Worm (Caenorhabditis elegans) whole organism, L4 larva: Measurements from ENCODE around the gene miro-1.

Experiments
- F10B5.3 ChIP-seq: sonication (generic microtip); optimal IDR thresholded peaks from 2 replicates; lab custom pipeline; 2016; ENCODE audit warnings: mild to moderate bottlenecking, missing genetic modification characterization, missing compliant biosample characterization
- F26F4.8 ChIP-seq: fragments of 200-800 bp; sonication (Bioruptor generic); conservative IDR thresholded peaks from 2 replicates; pipeline ENCODE4 v1.3.6; 2022; ENCODE audit warnings: missing genetic modification characterization, missing compliant biosample characterization
- F49E8.2 ChIP-seq: sonication (generic microtip); optimal IDR thresholded peaks from 2 replicates; lab custom pipeline; 2016; ENCODE audit warnings: missing compliant biosample characterization, mild to moderate bottlenecking, missing genetic modification characterization, borderline replicate concordance
- R02D3.7 ChIP-seq: fragments of 150-350 bp; sonication (generic microtip); optimal IDR thresholded peaks from 3 replicates; lab custom pipeline; 2014; ENCODE audit warnings: missing biosample characterization, missing genetic modification characterization
- T20F7.1 ChIP-seq: fragments of 200-800 bp; sonication (Bioruptor generic); optimal IDR thresholded peaks from 2 replicates; lab custom pipeline; 2018; ENCODE audit warnings: mild to moderate bottlenecking, missing genetic modification characterization, missing compliant biosample characterization
- Y105C5A.15 ChIP-seq: fragments of 200-800 bp; sonication (Bioruptor generic); IDR thresholded peaks from 2 replicates; pipeline ENCODE4 v1.3.6; 2022; ENCODE audit warnings: missing genetic modification characterization, missing compliant biosample characterization
- Y48G9A.11 ChIP-seq: fragments of 200-800 bp; sonication (Bioruptor generic); IDR thresholded peaks from 2 replicates; pipeline ENCODE4 v1.3.6; 2022; ENCODE audit warnings: missing genetic modification reagents, missing genetic modification characterization, missing compliant biosample characterization
- Y5F2A.4 ChIP-seq: fragments of 200-800 bp; sonication (Bioruptor generic); optimal IDR thresholded peaks from 2 replicates; lab custom pipeline; 2018; ENCODE audit warnings: mild to moderate bottlenecking, missing genetic modification characterization, missing compliant biosample characterization
- aha-1 ChIP-seq: fragments of 150-350 bp; peaks from one replicate; lab custom pipeline; 2014; ENCODE audit warnings: missing biosample characterization, missing genetic modification characterization
- aly-2 ChIP-seq: sonication (generic microtip); optimal IDR thresholded peaks from 2 replicates; lab custom pipeline; 2018; ENCODE audit warnings: missing biosample characterization, missing genetic modification characterization
- attf-4 ChIP-seq: sonication (generic microtip); optimal IDR thresholded peaks from 3 replicates; lab custom pipeline; 2017; ENCODE audit warnings: missing biosample characterization, missing genetic modification characterization
- ceh-20 ChIP-seq: fragments of 200-800 bp; sonication (Bioruptor generic); IDR thresholded peaks from 2 replicates; pipeline ENCODE4 v1.3.6; 2022; ENCODE audit warnings: missing genetic modification reagents, missing genetic modification characterization, missing compliant biosample characterization
- ceh-28 ChIP-seq: fragments of 150-350 bp; optimal IDR thresholded peaks from 2 replicates; lab custom pipeline; 2014; ENCODE audit warnings: missing biosample characterization, missing genetic modification reagents, missing genetic modification characterization
- ceh-82 ChIP-seq: sonication (generic microtip); optimal IDR thresholded peaks from 2 replicates; lab custom pipeline; 2017; ENCODE audit warnings: missing biosample characterization, missing genetic modification characterization
- ctbp-1 ChIP-seq: fragments of 200-800 bp; sonication (Bioruptor generic); IDR thresholded peaks from 2 replicates; pipeline ENCODE4 v1.3.6; 2022; ENCODE audit warnings: missing genetic modification reagents, missing genetic modification characterization, missing compliant biosample characterization
- daf-12 ChIP-seq: fragments of 150-350 bp; optimal IDR thresholded peaks from 2 replicates; lab custom pipeline; 2014; ENCODE audit warnings: missing biosample characterization, missing genetic modification reagents, missing genetic modification characterization
- dpl-1 ChIP-seq: fragments of 150-350 bp; optimal IDR thresholded peaks from 2 replicates; lab custom pipeline; 2014; ENCODE audit warnings: missing biosample characterization, missing genetic modification reagents, missing genetic modification characterization
- dve-1 ChIP-seq: sonication (generic microtip); optimal IDR thresholded peaks from 2 replicates; lab custom pipeline; 2017; ENCODE audit warnings: antibody characterized with exemption, mild to moderate bottlenecking, missing genetic modification characterization, missing compliant biosample characterization; ENCODE audit not compliant: insufficient read depth
- egl-27 ChIP-seq: sonication (generic microtip); optimal IDR thresholded peaks from 3 replicates; lab custom pipeline; 2017; ENCODE audit warnings: missing biosample characterization, missing genetic modification reagents, missing genetic modification characterization
- fkh-10 ChIP-seq: fragments of 150-350 bp; optimal IDR thresholded peaks from 2 replicates; lab custom pipeline; 2014; ENCODE audit warnings: missing biosample characterization, missing genetic modification reagents, missing genetic modification characterization
- hlh-30 ChIP-seq: sonication (generic microtip); optimal IDR thresholded peaks from 2 replicates; lab custom pipeline; 2017; ENCODE audit warnings: antibody characterized with exemption, mild to moderate bottlenecking, missing genetic modification characterization, missing compliant biosample characterization; ENCODE audit not compliant: insufficient read depth
- lin-13 ChIP-seq: fragments of 150-350 bp; optimal IDR thresholded peaks from 2 replicates; lab custom pipeline; 2014; ENCODE audit warnings: missing biosample characterization, missing genetic modification reagents, missing genetic modification characterization
- lin-15B ChIP-seq: fragments of 150-350 bp; sonication (generic microtip); optimal IDR thresholded peaks from 3 replicates; lab custom pipeline; 2014; ENCODE audit warnings: missing biosample characterization, missing genetic modification characterization
- lin-29 ChIP-seq: fragments of 200-800 bp; sonication (Bioruptor generic); IDR thresholded peaks from 2 replicates; pipeline ENCODE4 v1.3.6; 2022; ENCODE audit warnings: missing genetic modification reagents, missing genetic modification characterization, missing compliant biosample characterization
- lin-38 ChIP-seq: fragments of 200-800 bp; sonication (Bioruptor generic); IDR thresholded peaks from 2 replicates; pipeline ENCODE4 v1.3.6; 2022; ENCODE audit warnings: missing genetic modification reagents, missing genetic modification characterization, missing compliant biosample characterization
- lsy-2 ChIP-seq, 2 experiments: fragments of 150-350 bp in 1 of 2; sonication (generic microtip) in 1 of 2; optimal IDR thresholded peaks; 2 replicates each; lab custom pipeline; 2014 to 2017; ENCODE audit warnings: missing biosample characterization in 2 of 2, missing genetic modification characterization in 2 of 2
- madf-5 ChIP-seq, 2 experiments: fragments of 200-800 bp; sonication (Bioruptor generic); IDR thresholded peaks; 2 replicates each; pipeline ENCODE4 v1.3.6; 2022; ENCODE audit warnings: missing compliant biosample characterization in 2 of 2, missing genetic modification characterization in 2 of 2
- mdl-1 ChIP-seq, 2 experiments: fragments of 150-350 bp in 1 of 2; sonication (generic microtip) in 1 of 2; optimal IDR thresholded peaks; 2 replicates each; lab custom pipeline; 2014 to 2017; ENCODE audit warnings: missing biosample characterization in 2 of 2, missing genetic modification characterization in 2 of 2
- mdt-29 ChIP-seq: fragments of 200-800 bp; sonication (Bioruptor generic); IDR thresholded peaks from 2 replicates; pipeline ENCODE4 v1.3.6; 2022; ENCODE audit warnings: missing genetic modification reagents, missing genetic modification characterization, missing compliant biosample characterization
- mep-1 ChIP-seq: fragments of 150-350 bp; sonication (generic microtip); optimal IDR thresholded peaks from 3 replicates; lab custom pipeline; 2014; ENCODE audit warnings: missing biosample characterization, missing genetic modification characterization
- mxl-2 ChIP-seq: fragments of 200-800 bp; sonication (Bioruptor generic); conservative IDR thresholded peaks from 2 replicates; pipeline ENCODE4 v1.3.6; 2022; ENCODE audit warnings: missing genetic modification reagents, missing genetic modification characterization, missing compliant biosample characterization
- mxl-3 ChIP-seq: fragments of 200-800 bp; sonication (Bioruptor generic); optimal IDR thresholded peaks from 2 replicates; lab custom pipeline; 2018; ENCODE audit warnings: mild to moderate bottlenecking, missing genetic modification characterization, missing compliant biosample characterization
- nhr-10 ChIP-seq: fragments of 150-350 bp; optimal IDR thresholded peaks from 2 replicates; lab custom pipeline; 2014; ENCODE audit warnings: missing biosample characterization, missing genetic modification characterization
- nhr-111 ChIP-seq: fragments of 200-800 bp; sonication (Bioruptor generic); optimal IDR thresholded peaks from 2 replicates; lab custom pipeline; 2018; ENCODE audit warnings: mild to moderate bottlenecking, missing genetic modification characterization, missing compliant biosample characterization
- nhr-25 ChIP-seq: sonication (generic microtip); optimal IDR thresholded peaks from 2 replicates; lab custom pipeline; 2017; ENCODE audit warnings: missing genetic modification characterization, mild to moderate bottlenecking, missing compliant biosample characterization, antibody characterized with exemption, moderate library complexity, borderline replicate concordance; ENCODE audit not compliant: insufficient read depth
- nhr-28 ChIP-seq: fragments of 150-350 bp; optimal IDR thresholded peaks from 2 replicates; lab custom pipeline; 2014; ENCODE audit warnings: missing biosample characterization, missing genetic modification characterization
- nhr-42 ChIP-seq: fragments of 200-800 bp; sonication (Bioruptor generic); IDR thresholded peaks from 2 replicates; pipeline ENCODE4 v1.3.6; 2022; ENCODE audit warnings: missing genetic modification characterization, missing compliant biosample characterization
- nhr-76 ChIP-seq: fragments of 150-350 bp; optimal IDR thresholded peaks from 2 replicates; lab custom pipeline; 2014; ENCODE audit warnings: missing biosample characterization, missing genetic modification characterization
- nhr-77 ChIP-seq: fragments of 150-350 bp; optimal IDR thresholded peaks from 2 replicates; lab custom pipeline; 2014; ENCODE audit warnings: missing biosample characterization, missing genetic modification characterization
- pha-4 ChIP-seq, 2 experiments: fragments of 150-350 bp in 1 of 2; fragments of 200-800 bp in 1 of 2; sonication (Bioruptor generic) in 1 of 2; IDR thresholded peaks in 1 of 2; optimal IDR thresholded peaks in 1 of 2; 2 replicates each; pipeline versions ENCODE4 v1.3.6 to Lab custom; 2014 to 2022; ENCODE audit warnings: missing genetic modification characterization in 2 of 2, missing genetic modification reagents in 2 of 2, missing biosample characterization in 1 of 2, missing compliant biosample characterization in 1 of 2
- php-3 ChIP-seq: fragments of 200-800 bp; sonication (Bioruptor generic); IDR thresholded peaks from 2 replicates; pipeline ENCODE4 v1.3.6; 2022; ENCODE audit warnings: missing genetic modification reagents, missing genetic modification characterization, missing compliant biosample characterization
- saeg-2 ChIP-seq: fragments of 200-800 bp; sonication (Bioruptor generic); IDR thresholded peaks from 2 replicates; pipeline ENCODE4 v1.3.6; 2022; ENCODE audit warnings: missing genetic modification reagents, missing genetic modification characterization, missing compliant biosample characterization
- set-16 ChIP-seq: fragments of 200-800 bp; sonication (Bioruptor generic); IDR thresholded peaks from 2 replicates; pipeline ENCODE4 v1.3.6; 2022; ENCODE audit warnings: missing genetic modification reagents, missing genetic modification characterization, missing compliant biosample characterization
- snpc-1.2 ChIP-seq: fragments of 200-800 bp; sonication (Bioruptor generic); IDR thresholded peaks from 2 replicates; pipeline ENCODE4 v1.3.6; 2022; ENCODE audit warnings: missing genetic modification reagents, missing genetic modification characterization, missing compliant biosample characterization
- spr-3 ChIP-seq: fragments of 200-800 bp; sonication (Bioruptor generic); optimal IDR thresholded peaks from 2 replicates; lab custom pipeline; 2018; ENCODE audit warnings: mild to moderate bottlenecking, missing genetic modification characterization, missing compliant biosample characterization
- unc-39 ChIP-seq: sonication (generic microtip); optimal IDR thresholded peaks from 2 replicates; lab custom pipeline; 2017; ENCODE audit warnings: missing biosample characterization, missing genetic modification characterization
- vab-7 ChIP-seq: fragments of 200-800 bp; sonication (Bioruptor generic); IDR thresholded peaks from 2 replicates; pipeline ENCODE4 v1.3.6; 2022; ENCODE audit warnings: missing genetic modification reagents, missing genetic modification characterization, missing compliant biosample characterization
- zag-1 ChIP-seq: fragments of 150-350 bp; optimal IDR thresholded peaks from 2 replicates; lab custom pipeline; 2014; ENCODE audit warnings: missing biosample characterization, missing genetic modification characterization
- zip-2 ChIP-seq: fragments of 150-350 bp; optimal IDR thresholded peaks from 2 replicates; lab custom pipeline; 2014; ENCODE audit warnings: missing biosample characterization, missing genetic modification characterization
- ztf-7 ChIP-seq: fragments of 150-350 bp; optimal IDR thresholded peaks from 2 replicates; lab custom pipeline; 2014; ENCODE audit warnings: missing biosample characterization, missing genetic modification characterization

The miro-1 gene

ce11 chrIV:4748408-4749105 is 33.0 kb upstream of the miro-1 start, which contains the start of gene cyc-2.1 (continued):
- TF ChIP-seq ceh-28 (no peak), daf-12 (tag; lab: Kevin White, UChicago) (no peak), nhr-77 (tag; lab: Kevin White, UChicago) (peak; percentile 42), R02D3.7 (no peak), F10B5.3 (tag; lab: Kevin White, UChicago) (no peak), snpc-1.2 (GFP tag; lab: Robert Waterston, UW) (peak; percentile 82), lin-15B (tag; lab: Kevin White, UChicago) (peak; percentile 48), spr-3 (GFP tag; lab: Kevin White, UChicago) (no peak), nhr-42 (GFP tag; lab: Robert Waterston, UW) (no peak), nhr-28 (tag; lab: Kevin White, UChicago) (peak; percentile 55), fkh-10 (GFP tag; lab: Kevin White, UChicago) (no peak), egl-27 (tag; lab: Kevin White, UChicago) (no peak), set-16 (peak; percentile 67), php-3 (0 out of 2 replicates have a peak, but pooled peaks have one; percentile 9), attf-4 (tag; lab: Kevin White, UChicago) (no peak), ztf-7 (tag; lab: Kevin White, UChicago) (no peak), vab-7 (GFP tag; lab: Robert Waterston, UW) (peak; percentile 37; the same call in 1 of the 2 replicates), dpl-1 (GFP tag; lab: Kevin White, UChicago) (peak; percentile 17), F26F4.8 (GFP tag; lab: Robert Waterston, UW) (no peak), mxl-2 (GFP tag; lab: Robert Waterston, UW) (no peak), ceh-82 (tag; lab: Kevin White, UChicago) (no peak), nhr-25 (tag; lab: Kevin White, UChicago) (no peak), saeg-2 (no peak), zip-2 (tag; lab: Kevin White, UChicago) (no peak), F49E8.2 (tag; lab: Kevin White, UChicago) (peak; percentile 85), lin-38 (GFP tag; lab: Robert Waterston, UW) (peak; percentile 79), mdl-1 (tag; optimal IDR thresholded peaks at IDR 0.05; lab: Kevin White, UChicago) (no peak), nhr-76 (tag; lab: Kevin White, UChicago) (no peak), lin-29 (no peak), mxl-3 (GFP tag; lab: Kevin White, UChicago) (peak; percentile 45), zag-1 (tag; lab: Kevin White, UChicago) (no peak), madf-5 (GFP tag; IDR thresholded peaks at IDR 0.05; lab: Robert Waterston, UW) (peak in 1 of 2 experiments; percentile 49; a peak in 1 of 4 replicates), hlh-30 (tag; lab: Kevin White, UChicago) (peak; percentile 18), ceh-20 (GFP tag; lab: Robert Waterston, UW) (no peak)

ce11 chrIV:4747553-4747952 is 31.9 kb upstream of the miro-1 start, which contains the start of gene tctn-1:
Gene tctn-1, minus strand, starts transcription at chrIV:4747832.
- peak; percentile 22 for TF ChIP-seq aha-1 (tag; lab: Kevin White, UChicago)
- TF ChIP-seq dve-1 (tag; lab: Kevin White, UChicago): peak; percentile 7
- no peak for TF ChIP-seq nhr-28 (tag; lab: Kevin White, UChicago)
- TF ChIP-seq Y48G9A.11 (GFP tag; lab: Robert Waterston, UW): 0 out of 2 replicates have a peak, but pooled peaks have one; percentile 8
- TF ChIP-seq mep-1 (tag; lab: Kevin White, UChicago): no peak
- TF ChIP-seq Y5F2A.4 (GFP tag; lab: Kevin White, UChicago): no peak
- TF ChIP-seq pha-4 (GFP tag; IDR thresholded peaks at IDR 0.05; lab: Robert Waterston, UW): no peak
- TF ChIP-seq pha-4 (tag; optimal IDR thresholded peaks at IDR 0.05; lab: Kevin White, UChicago): no peak
- 0 out of 2 replicates have a peak, but pooled peaks have one; percentile 26 for TF ChIP-seq mdt-29 (GFP tag; lab: Robert Waterston, UW)
- no peak for TF ChIP-seq aly-2 (tag; lab: Kevin White, UChicago)
- no peak for TF ChIP-seq nhr-111 (GFP tag; lab: Kevin White, UChicago)
- peak in 1 of 2 experiments; percentile 41 for TF ChIP-seq lsy-2 (tag; optimal IDR thresholded peaks at IDR 0.05; lab: Kevin White, UChicago)
- no peak for TF ChIP-seq nhr-10 (tag; lab: Kevin White, UChicago)
- 0 out of 2 replicates have a peak, but pooled peaks have one; percentile 14 for TF ChIP-seq ctbp-1 (GFP tag; lab: Robert Waterston, UW)
- no peak for TF ChIP-seq unc-39
- no peak for TF ChIP-seq lin-13
- no peak for TF ChIP-seq Y105C5A.15 (GFP tag; lab: Robert Waterston, UW)
- TF ChIP-seq T20F7.1: no peak
